Worm (Caenorhabditis elegans) whole organism, mixed stage, embryonic: ENCODE results near the gene Y53F4B.36.

ENCODE experiments used
- M03D4.4 ChIP-seq: sonication (generic microtip); optimal IDR thresholded peaks from 2 replicates; lab custom pipeline; 2017; ENCODE audit warnings: mild to moderate bottlenecking, missing genetic modification characterization, missing compliant biosample characterization
- bed-3 ChIP-seq: fragments of 200-800 bp; sonication (Bioruptor generic); optimal IDR thresholded peaks from 3 replicates; lab custom pipeline; 2018; ENCODE audit warnings: mild to moderate bottlenecking, missing genetic modification characterization, moderate library complexity, missing compliant biosample characterization
- blmp-1 ChIP-seq: fragments of 150-350 bp; optimal IDR thresholded peaks from 2 replicates; lab custom pipeline; 2014; ENCODE audit warnings: missing biosample characterization, missing genetic modification characterization
- ceh-43 ChIP-seq: fragments of 200-800 bp; sonication (Bioruptor generic); optimal IDR thresholded peaks from 2 replicates; lab custom pipeline; 2018; ENCODE audit warnings: mild to moderate bottlenecking, missing genetic modification characterization, moderate library complexity, missing compliant biosample characterization
- ceh-83 ChIP-seq: fragments of 200-800 bp; sonication (Bioruptor generic); optimal IDR thresholded peaks from 2 replicates; lab custom pipeline; 2018; ENCODE audit warnings: mild to moderate bottlenecking, missing genetic modification characterization, missing compliant biosample characterization
- ces-1 ChIP-seq: fragments of 150-350 bp; optimal IDR thresholded peaks from 2 replicates; lab custom pipeline; 2014; ENCODE audit warnings: missing biosample characterization, missing genetic modification reagents, missing genetic modification characterization
- cnd-1 ChIP-seq: fragments of 200-800 bp; sonication (Bioruptor generic); optimal IDR thresholded peaks from 2 replicates; lab custom pipeline; 2018; ENCODE audit warnings: mild to moderate bottlenecking, missing genetic modification characterization, missing compliant biosample characterization
- drap-1 ChIP-seq: fragments of 200-800 bp; sonication (Bioruptor generic); optimal IDR thresholded peaks from 3 replicates; lab custom pipeline; 2018; ENCODE audit warnings: mild to moderate bottlenecking, missing genetic modification characterization, missing compliant biosample characterization
- elt-1 ChIP-seq: sonication (generic microtip); optimal IDR thresholded peaks from 2 replicates; lab custom pipeline; 2017; ENCODE audit warnings: missing genetic modification characterization, mild to moderate bottlenecking, missing compliant biosample characterization, antibody characterized with exemption, moderate library complexity, borderline replicate concordance; ENCODE audit not compliant: insufficient read depth
- elt-3 ChIP-seq: fragments of 150-350 bp; optimal IDR thresholded peaks from 2 replicates; lab custom pipeline; 2014; ENCODE audit warnings: missing biosample characterization, missing genetic modification characterization
- flh-1 ChIP-seq: fragments of 200-800 bp; sonication (Bioruptor generic); optimal IDR thresholded peaks from 2 replicates; lab custom pipeline; 2018; ENCODE audit warnings: mild to moderate bottlenecking, missing genetic modification characterization, moderate library complexity, missing compliant biosample characterization
- ham-2 ChIP-seq: fragments of 200-800 bp; sonication (Bioruptor generic); optimal IDR thresholded peaks from 2 replicates; lab custom pipeline; 2018; ENCODE audit warnings: mild to moderate bottlenecking, missing genetic modification characterization, missing compliant biosample characterization
- hlh-1 ChIP-seq: fragments of 150-350 bp; optimal IDR thresholded peaks from 2 replicates; lab custom pipeline; 2014; ENCODE audit warnings: missing biosample characterization, missing genetic modification reagents, missing genetic modification characterization
- lin-13 ChIP-seq: fragments of 150-350 bp; optimal IDR thresholded peaks from 2 replicates; lab custom pipeline; 2014; ENCODE audit warnings: missing biosample characterization, missing genetic modification characterization
- lin-32 ChIP-seq: fragments of 200-800 bp; sonication (Bioruptor generic); optimal IDR thresholded peaks from 2 replicates; lab custom pipeline; 2018; ENCODE audit warnings: mild to moderate bottlenecking, missing genetic modification characterization, missing compliant biosample characterization
- lsy-2 ChIP-seq: fragments of 150-350 bp; optimal IDR thresholded peaks from 2 replicates; lab custom pipeline; 2014; ENCODE audit warnings: missing biosample characterization, missing genetic modification characterization
- mab-5 ChIP-seq: fragments of 150-350 bp; optimal IDR thresholded peaks from 2 replicates; lab custom pipeline; 2014; ENCODE audit warnings: missing biosample characterization, missing genetic modification characterization
- mep-1 ChIP-seq: fragments of 150-350 bp; optimal IDR thresholded peaks from 2 replicates; lab custom pipeline; 2017; ENCODE audit warnings: missing biosample characterization, missing genetic modification reagents, missing genetic modification characterization, inconsistent platforms
- mls-2 ChIP-seq: sonication (generic microtip); optimal IDR thresholded peaks from 2 replicates; lab custom pipeline; 2016; ENCODE audit warnings: mild to moderate bottlenecking, missing genetic modification characterization, moderate library complexity, missing compliant biosample characterization
- nhr-12 ChIP-seq: fragments of 150-350 bp; optimal IDR thresholded peaks from 2 replicates; lab custom pipeline; 2014; ENCODE audit warnings: missing biosample characterization, missing genetic modification characterization
- nhr-2 ChIP-seq: fragments of 150-350 bp; optimal IDR thresholded peaks from 2 replicates; lab custom pipeline; 2014; ENCODE audit warnings: missing biosample characterization, missing genetic modification characterization
- nhr-237 ChIP-seq: fragments of 150-350 bp; optimal IDR thresholded peaks from 2 replicates; lab custom pipeline; 2014; ENCODE audit warnings: missing biosample characterization, missing genetic modification characterization
- nhr-28 ChIP-seq: fragments of 150-350 bp; optimal IDR thresholded peaks from 2 replicates; lab custom pipeline; 2014; ENCODE audit warnings: missing biosample characterization, missing genetic modification characterization
- nhr-76 ChIP-seq: sonication (generic microtip); optimal IDR thresholded peaks from 2 replicates; lab custom pipeline; 2017; ENCODE audit warnings: missing biosample characterization, missing genetic modification characterization
- pha-4 ChIP-seq: fragments of 150-350 bp; optimal IDR thresholded peaks from 2 replicates; lab custom pipeline; 2018; ENCODE audit warnings: missing biosample characterization, missing genetic modification reagents, missing genetic modification characterization
- sem-2 ChIP-seq: fragments of 200-800 bp; sonication (Bioruptor generic); optimal IDR thresholded peaks from 2 replicates; lab custom pipeline; 2018; ENCODE audit warnings: mild to moderate bottlenecking, missing genetic modification characterization, missing compliant biosample characterization
- snpc-4 ChIP-seq: fragments of 150-350 bp; optimal IDR thresholded peaks from 2 replicates; lab custom pipeline; 2014; ENCODE audit warnings: missing biosample characterization, missing genetic modification characterization
- unc-120 ChIP-seq: sonication (generic microtip); optimal IDR thresholded peaks from 2 replicates; lab custom pipeline; 2017; ENCODE audit warnings: missing genetic modification characterization, missing compliant biosample characterization; ENCODE audit not compliant: poor library complexity, severe bottlenecking
- unc-39 ChIP-seq: fragments of 150-350 bp; optimal IDR thresholded peaks from 2 replicates; lab custom pipeline; 2014; ENCODE audit warnings: missing biosample characterization, missing genetic modification characterization
- zip-8 ChIP-seq: fragments of 150-350 bp; optimal IDR thresholded peaks from 2 replicates; lab custom pipeline; 2014; ENCODE audit warnings: missing biosample characterization, missing genetic modification characterization
- ztf-11 ChIP-seq: fragments of 150-350 bp; optimal IDR thresholded peaks from 2 replicates; lab custom pipeline; 2014; ENCODE audit warnings: missing biosample characterization, missing genetic modification characterization

The Y53F4B.36 gene

ce11 chrII:15203398-15204068 lies 27.8 kb downstream of the Y53F4B.36 start:
- TF ChIP-seq nhr-12 (tag; lab: Kevin White, UChicago): no peak
- no peak for TF ChIP-seq zip-8 (tag; lab: Kevin White, UChicago)
- no peak for TF ChIP-seq nhr-2 (tag; lab: Kevin White, UChicago)
- TF ChIP-seq unc-39 (tag; lab: Kevin White, UChicago): no peak
- no peak for TF ChIP-seq lsy-2 (tag; lab: Kevin White, UChicago)
- no peak for TF ChIP-seq pha-4 (tag; lab: Kevin White, UChicago)
- TF ChIP-seq lin-32 (GFP tag; lab: Kevin White, UChicago): no peak
- TF ChIP-seq ceh-83 (GFP tag; lab: Kevin White, UChicago): no peak
- no peak for TF ChIP-seq bed-3 (GFP tag; lab: Kevin White, UChicago)
- TF ChIP-seq sem-2: no peak
- no peak for TF ChIP-seq ceh-43
- TF ChIP-seq flh-1: no peak
- TF ChIP-seq ces-1 (GFP tag; lab: Kevin White, UChicago): no peak
- TF ChIP-seq mab-5 (tag; lab: Kevin White, UChicago): no peak
- no peak for TF ChIP-seq elt-3 (tag; lab: Kevin White, UChicago)
- TF ChIP-seq drap-1 (GFP tag; lab: Kevin White, UChicago): no peak
- no peak for TF ChIP-seq hlh-1
- no peak for TF ChIP-seq ztf-11
- no peak for TF ChIP-seq cnd-1 (tag; lab: Kevin White, UChicago)
- TF ChIP-seq unc-120 (tag; lab: Kevin White, UChicago): no peak

DNA sequence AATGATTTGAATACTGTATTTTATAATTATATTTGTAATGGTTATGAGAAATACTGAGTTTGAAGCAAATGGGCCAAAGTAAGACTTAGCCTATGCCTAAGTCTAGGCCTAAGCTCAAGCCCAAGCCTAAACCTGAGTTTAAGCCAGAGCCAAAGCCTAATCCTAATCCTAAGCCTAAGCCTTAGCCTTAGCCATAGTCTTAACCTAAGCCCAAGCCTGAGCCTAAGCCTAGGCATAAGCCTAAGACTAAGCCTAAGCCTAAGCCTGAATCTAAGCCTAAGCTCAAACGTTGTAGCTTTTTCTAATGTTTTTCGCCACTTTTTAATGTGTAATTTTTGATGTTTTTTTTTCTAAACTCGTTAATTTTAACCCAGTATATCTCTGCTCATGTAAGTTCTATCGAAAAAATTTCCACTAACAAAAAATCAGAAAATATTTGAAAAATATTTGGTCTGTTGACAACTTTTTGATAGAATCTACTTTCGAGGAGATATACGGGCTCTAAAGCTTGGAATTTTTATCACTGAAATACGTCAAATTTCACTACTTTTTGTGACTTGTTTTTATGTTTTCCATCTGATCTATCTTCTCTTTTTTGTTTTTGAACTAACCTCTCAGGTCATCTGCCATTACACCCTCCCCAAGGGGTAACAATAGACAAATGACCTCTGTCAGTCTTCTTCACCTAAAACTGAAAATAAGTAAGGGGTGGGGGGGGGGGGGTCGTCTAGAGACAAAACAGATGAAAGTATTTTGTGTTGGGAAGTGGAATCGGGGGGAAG lies 28.5 kb downstream of the Y53F4B.36 start:
- no peak for TF ChIP-seq flh-1
- TF ChIP-seq mep-1 (tag; lab: Kevin White, UChicago): no peak
- no peak for TF ChIP-seq cnd-1 (tag; lab: Kevin White, UChicago)
- TF ChIP-seq nhr-12 (tag; lab: Kevin White, UChicago): no peak
- no peak for TF ChIP-seq zip-8 (tag; lab: Kevin White, UChicago)
- TF ChIP-seq bed-3 (GFP tag; lab: Kevin White, UChicago): no peak
- no peak for TF ChIP-seq snpc-4
- TF ChIP-seq lin-13: no peak
- no peak for TF ChIP-seq lin-32 (GFP tag; lab: Kevin White, UChicago)
- no peak for TF ChIP-seq nhr-2 (tag; lab: Kevin White, UChicago)
- TF ChIP-seq drap-1 (GFP tag; lab: Kevin White, UChicago): no peak
- no peak for TF ChIP-seq sem-2
- no peak for TF ChIP-seq nhr-28 (tag; lab: Kevin White, UChicago)
- no peak for TF ChIP-seq blmp-1
- no peak for TF ChIP-seq ceh-43
- TF ChIP-seq M03D4.4 (tag; lab: Kevin White, UChicago): no peak
- TF ChIP-seq ztf-11: no peak

DNA sequence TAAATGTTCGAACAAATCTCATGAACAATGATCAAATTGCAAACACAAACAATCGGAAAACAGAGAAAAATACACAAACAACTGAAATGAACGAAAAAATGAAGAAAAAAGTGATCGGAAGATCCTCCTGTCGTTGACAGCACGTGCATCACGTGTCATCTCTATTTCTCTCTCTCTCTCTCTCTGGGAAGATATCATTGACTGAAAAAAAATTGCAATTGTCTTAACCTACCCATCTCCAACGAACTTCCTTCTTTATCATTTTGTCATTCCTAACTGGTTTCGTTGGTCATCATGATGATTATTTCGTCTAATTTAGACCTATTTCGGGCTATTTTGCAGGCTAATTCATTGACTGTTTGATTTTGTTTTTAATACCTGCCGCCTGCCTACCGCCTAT lies 29.6 kb downstream of the Y53F4B.36 start:
- no peak for TF ChIP-seq nhr-12 (tag; lab: Kevin White, UChicago)
- no peak for TF ChIP-seq nhr-237
- no peak for TF ChIP-seq ceh-83 (GFP tag; lab: Kevin White, UChicago)
- TF ChIP-seq mep-1 (tag; lab: Kevin White, UChicago): no peak
- no peak for TF ChIP-seq pha-4 (tag; lab: Kevin White, UChicago)
- no peak for TF ChIP-seq lin-32 (GFP tag; lab: Kevin White, UChicago)
- TF ChIP-seq sem-2: no peak

DNA sequence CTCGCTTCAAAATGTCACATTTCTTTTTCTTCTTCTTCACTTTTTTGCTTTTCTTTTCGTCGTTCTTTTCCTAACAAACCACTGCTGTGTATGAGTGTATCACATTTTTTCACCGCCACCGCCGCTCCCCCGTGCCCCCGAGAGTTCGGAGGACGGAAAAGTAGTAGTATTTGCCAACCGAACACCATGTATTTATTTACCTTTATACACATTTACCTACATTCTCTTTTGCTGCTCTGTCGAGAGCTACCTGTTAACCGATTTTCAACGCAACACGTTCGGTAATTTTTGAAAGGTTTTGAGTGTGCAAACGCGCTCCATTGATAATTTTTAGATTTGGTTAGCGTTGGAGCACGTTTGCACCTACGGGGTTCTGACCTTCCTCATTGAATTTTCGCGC lies 30.5 kb downstream of the Y53F4B.36 start:
- TF ChIP-seq flh-1 (no peak), mls-2 (no peak), nhr-28 (tag; lab: Kevin White, UChicago) (no peak), ham-2 (GFP tag; lab: Kevin White, UChicago) (no peak), elt-1 (tag; lab: Kevin White, UChicago) (no peak), nhr-76 (tag; lab: Kevin White, UChicago) (no peak), ceh-83 (GFP tag; lab: Kevin White, UChicago) (no peak), hlh-1 (no peak), drap-1 (GFP tag; lab: Kevin White, UChicago) (no peak), cnd-1 (tag; lab: Kevin White, UChicago) (no peak), lin-13 (no peak), M03D4.4 (tag; lab: Kevin White, UChicago) (no peak), mab-5 (tag; lab: Kevin White, UChicago) (no peak), zip-8 (tag; lab: Kevin White, UChicago) (no peak), lin-32 (GFP tag; lab: Kevin White, UChicago) (no peak)
